Fruit fly (Drosophila melanogaster): ENCODE results near the gene CG42834.

CG42834 gene

DNA sequence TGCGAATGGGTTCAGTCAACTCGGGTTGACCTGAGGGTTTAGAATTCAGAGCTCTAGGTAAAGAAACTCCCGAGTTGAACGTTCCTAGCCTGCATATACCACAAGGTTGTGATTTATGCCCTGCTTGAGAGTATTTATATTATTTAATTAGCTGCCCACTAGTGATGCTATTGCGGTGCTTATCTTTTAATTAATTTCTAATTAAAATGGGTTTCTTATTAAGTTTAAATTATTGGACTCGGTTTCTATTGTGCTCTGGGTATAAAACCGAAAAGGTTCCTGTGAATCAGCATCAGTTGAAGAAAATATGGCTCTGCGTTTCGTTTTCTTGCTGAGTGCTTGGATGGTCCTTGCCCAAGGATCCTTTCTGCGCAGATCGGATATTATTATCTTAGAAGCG is 3.1 kb upstream of the CG42834 start, which contains the start of gene CG5866:
Gene CG5866 (plus strand): TSS at position 301 of the 400 bp plus-strand sequence.
- TF ChIP-seq psq (optimal IDR thresholded peaks at IDR 0.05) (no peak), pan (optimal IDR thresholded peaks at IDR 0.05) (no peak), usp (GFP tag; optimal IDR thresholded peaks at IDR 0.05) (no peak), Dll (optimal IDR thresholded peaks at IDR 0.05) (no peak), CG8478 (optimal IDR thresholded peaks at IDR 0.05) (no peak), EcR (GFP tag; optimal IDR thresholded peaks at IDR 0.05) (no peak)

dm6 chr3R:17417167-17417566 is 1.4 kb upstream of the CG42834 start, which contains the start of gene CG33333:
Gene CG33333 (plus strand): TSS chr3R:17417467.
- TF ChIP-seq Dll (optimal IDR thresholded peaks at IDR 0.05) (no peak), CG8478 (optimal IDR thresholded peaks at IDR 0.05) (no peak), psq (optimal IDR thresholded peaks at IDR 0.05) (no peak), EcR (GFP tag; optimal IDR thresholded peaks at IDR 0.05) (no peak), pan (optimal IDR thresholded peaks at IDR 0.05) (no peak), usp (GFP tag; optimal IDR thresholded peaks at IDR 0.05) (no peak)

- TF ChIP-seq psq (optimal IDR thresholded peaks at IDR 0.05) (no peak), Dll (optimal IDR thresholded peaks at IDR 0.05) (no peak), usp (GFP tag; optimal IDR thresholded peaks at IDR 0.05) (no peak), pan (optimal IDR thresholded peaks at IDR 0.05) (no peak), CG8478 (optimal IDR thresholded peaks at IDR 0.05) (no peak), EcR (GFP tag; optimal IDR thresholded peaks at IDR 0.05) (no peak)
These were observed 1.8 kb downstream of the CG42834 start, which contains the start of gene CG42835 for dm6 chr3R:17420338-17420737. Gene CG42835 (plus strand): TSS chr3R:17420638.

DNA sequence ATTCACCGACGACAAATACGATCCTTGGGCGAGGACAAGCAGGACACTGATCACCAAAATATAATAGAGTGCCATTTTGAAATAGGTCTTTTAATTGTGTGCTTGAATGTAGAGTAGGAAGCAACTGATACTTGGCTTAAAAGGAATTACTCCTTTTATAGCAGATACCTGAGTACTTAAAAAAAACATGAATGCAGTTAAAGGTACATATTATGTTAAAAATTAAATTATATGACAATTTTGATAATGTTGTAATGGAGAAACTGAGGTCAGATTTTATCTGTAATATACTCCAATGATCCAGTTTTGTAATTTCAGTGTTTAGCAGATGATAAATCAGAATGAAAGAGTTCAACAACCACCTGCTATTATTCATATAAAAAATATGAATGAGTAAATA is 3.5 kb downstream of the CG42834 start, which contains the start of gene CG14332:
Gene CG14332 (minus strand): TSS at position 101 of the 400 bp plus-strand sequence.
- TF ChIP-seq CG8478 (optimal IDR thresholded peaks at IDR 0.05) (no peak), EcR (GFP tag; optimal IDR thresholded peaks at IDR 0.05) (no peak), pan (optimal IDR thresholded peaks at IDR 0.05) (no peak)

DNA sequence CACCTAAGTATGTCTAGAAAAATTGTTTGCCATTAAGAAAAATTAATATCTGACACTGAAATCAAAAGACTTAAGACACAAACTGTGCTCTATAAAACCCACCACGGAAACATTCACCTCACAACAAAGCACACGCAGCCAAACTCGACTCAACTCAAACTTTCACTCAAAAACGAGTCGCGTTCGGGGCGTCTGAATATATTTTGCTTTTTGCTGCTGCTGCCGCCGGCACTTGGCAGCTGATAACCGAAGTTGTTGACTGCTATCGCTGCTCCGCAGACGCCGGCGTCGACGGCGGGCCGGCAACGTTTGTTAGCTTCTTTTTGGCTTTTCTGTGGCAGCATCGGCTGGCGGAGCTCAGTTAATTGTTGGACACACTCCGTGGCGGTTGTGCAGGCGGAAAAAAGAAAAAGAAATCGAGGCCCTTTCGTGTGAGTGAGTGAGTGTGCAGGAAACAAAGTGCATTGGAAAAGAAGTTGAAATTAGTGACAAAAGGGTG is 6.9 kb downstream of the CG42834 start, which contains the start of gene cysu:
Gene cysu (plus strand): TSS at position 352 of the 499 bp plus-strand sequence.
- no peak for TF ChIP-seq pan (optimal IDR thresholded peaks at IDR 0.05)
- no peak for TF ChIP-seq psq (optimal IDR thresholded peaks at IDR 0.05)
- TF ChIP-seq CG8478 (optimal IDR thresholded peaks at IDR 0.05), result no peak
- no peak for TF ChIP-seq Dll (optimal IDR thresholded peaks at IDR 0.05)
- TF ChIP-seq EcR (GFP tag; optimal IDR thresholded peaks at IDR 0.05), result no peak
- no peak for TF ChIP-seq usp (GFP tag; optimal IDR thresholded peaks at IDR 0.05)

dm6 chr3R:17426265-17426664 is 7.7 kb downstream of the CG42834 start:
- no peak for TF ChIP-seq psq (optimal IDR thresholded peaks at IDR 0.05)
- TF ChIP-seq Dll (optimal IDR thresholded peaks at IDR 0.05), result no peak
- TF ChIP-seq CG8478 (optimal IDR thresholded peaks at IDR 0.05), result no peak
- TF ChIP-seq usp (GFP tag; optimal IDR thresholded peaks at IDR 0.05), result no peak
- TF ChIP-seq EcR (GFP tag; optimal IDR thresholded peaks at IDR 0.05), result no peak
- no peak for TF ChIP-seq pan (optimal IDR thresholded peaks at IDR 0.05)

DNA sequence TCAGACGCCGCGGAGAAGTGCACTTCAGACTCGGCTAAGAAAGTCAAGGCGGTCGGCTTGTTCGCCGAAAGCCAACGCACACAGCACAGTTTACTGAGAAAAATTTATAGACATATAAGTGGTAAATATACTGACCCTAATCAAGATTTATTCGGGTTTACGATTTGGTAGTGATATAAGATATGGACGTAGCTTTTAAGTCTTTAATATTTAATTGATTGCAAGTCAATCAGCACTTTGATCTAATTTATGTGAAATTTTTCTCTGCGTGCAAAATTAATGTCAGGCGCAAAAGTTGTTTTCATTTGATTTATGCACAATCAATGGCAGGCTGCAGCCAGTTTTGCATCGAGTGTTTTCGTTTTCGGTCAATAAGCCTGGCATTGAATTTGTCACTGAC is 11.9 kb downstream of the CG42834 start:
- TF ChIP-seq pan (optimal IDR thresholded peaks at IDR 0.05) (no peak), CG8478 (optimal IDR thresholded peaks at IDR 0.05) (no peak), EcR (GFP tag; optimal IDR thresholded peaks at IDR 0.05) (no peak), usp (GFP tag; optimal IDR thresholded peaks at IDR 0.05) (no peak), psq (optimal IDR thresholded peaks at IDR 0.05) (no peak), Dll (optimal IDR thresholded peaks at IDR 0.05) (no peak)

DNA sequence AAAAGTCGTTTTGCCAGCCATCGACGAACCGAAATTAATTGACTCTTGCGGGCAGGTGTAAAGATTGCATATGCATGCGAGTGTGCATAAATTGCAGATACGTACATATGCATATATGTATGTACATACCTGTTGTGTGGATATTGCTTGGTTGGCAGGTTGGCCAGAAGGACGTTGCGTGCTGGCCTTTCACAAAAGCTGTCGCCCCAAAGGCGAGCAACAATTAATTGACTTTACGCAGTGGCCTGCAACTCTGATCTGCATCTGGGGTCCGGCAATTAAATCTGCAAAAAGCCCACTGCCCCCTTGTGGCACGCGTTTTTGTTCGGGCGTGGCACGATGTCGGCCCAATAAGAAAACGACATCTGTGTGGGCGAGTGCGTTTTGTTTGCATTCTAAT is 14.6 kb downstream of the CG42834 start:
- TF ChIP-seq Dll (optimal IDR thresholded peaks at IDR 0.05), result no peak

DNA sequence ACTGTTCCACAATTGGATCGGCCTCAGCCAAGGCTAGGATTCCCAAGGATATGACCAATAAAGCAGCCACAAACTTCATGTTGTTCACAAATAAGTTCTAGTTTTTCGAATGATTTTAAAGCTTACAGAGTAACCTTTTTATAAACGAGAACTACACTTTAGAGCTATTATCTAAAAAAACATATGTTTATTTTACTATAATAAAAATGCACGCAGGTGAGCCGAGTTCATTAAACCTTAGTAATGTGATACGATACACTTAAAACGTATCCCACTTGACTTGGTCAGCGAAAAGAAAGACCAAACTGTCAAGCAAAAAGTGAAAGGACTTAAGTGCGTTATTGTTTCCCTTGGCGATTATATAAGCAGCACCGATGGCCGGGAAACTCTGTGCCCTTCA is 15.8 kb downstream of the CG42834 start, which contains the start of gene CG44090:
Gene CG44090 (minus strand): TSS at position 101 of the 400 bp plus-strand sequence.
- TF ChIP-seq CG8478 (optimal IDR thresholded peaks at IDR 0.05) (no peak), usp (GFP tag; optimal IDR thresholded peaks at IDR 0.05) (no peak), EcR (GFP tag; optimal IDR thresholded peaks at IDR 0.05) (no peak), pan (optimal IDR thresholded peaks at IDR 0.05) (no peak), psq (optimal IDR thresholded peaks at IDR 0.05) (no peak), Dll (optimal IDR thresholded peaks at IDR 0.05) (no peak)

DNA sequence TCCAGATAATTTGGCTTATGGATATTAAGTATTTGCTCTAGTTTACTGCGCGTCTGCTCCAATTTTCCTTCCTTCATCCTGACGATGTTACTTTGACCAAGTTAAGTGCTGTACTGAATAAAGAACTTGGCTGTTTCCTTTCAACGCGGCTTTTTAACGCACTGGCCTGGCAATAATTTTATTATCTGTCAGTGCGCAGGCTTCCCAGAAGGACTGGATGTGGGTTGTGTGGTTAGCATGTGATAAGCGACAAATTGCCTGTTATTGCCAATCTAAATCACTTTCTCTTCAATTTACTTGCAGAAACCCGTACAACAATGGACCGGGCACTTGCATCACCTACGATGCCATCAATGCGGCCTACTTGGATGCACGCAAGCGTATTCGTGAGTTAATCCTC is 22.1 kb downstream of the CG42834 start, which contains the start of gene CG14331:
Gene CG14331 (minus strand): TSS at position 101 of the 400 bp plus-strand sequence.
- TF ChIP-seq EcR (GFP tag; optimal IDR thresholded peaks at IDR 0.05), result no peak
- no peak for TF ChIP-seq Dll (optimal IDR thresholded peaks at IDR 0.05)
- TF ChIP-seq CG8478 (optimal IDR thresholded peaks at IDR 0.05), result no peak
- no peak for TF ChIP-seq usp (GFP tag; optimal IDR thresholded peaks at IDR 0.05)
- TF ChIP-seq psq (optimal IDR thresholded peaks at IDR 0.05), result no peak
- TF ChIP-seq pan (optimal IDR thresholded peaks at IDR 0.05), result no peak

- no peak for TF ChIP-seq psq (optimal IDR thresholded peaks at IDR 0.05)
- no peak for TF ChIP-seq Dll (optimal IDR thresholded peaks at IDR 0.05)
- no peak for TF ChIP-seq usp (GFP tag; optimal IDR thresholded peaks at IDR 0.05)
- no peak for TF ChIP-seq CG8478 (optimal IDR thresholded peaks at IDR 0.05)
- no peak for TF ChIP-seq pan (optimal IDR thresholded peaks at IDR 0.05)
- no peak for TF ChIP-seq EcR (GFP tag; optimal IDR thresholded peaks at IDR 0.05)
These were observed 29.1 kb downstream of the CG42834 start for dm6 chr3R:17447615-17448014.

DNA sequence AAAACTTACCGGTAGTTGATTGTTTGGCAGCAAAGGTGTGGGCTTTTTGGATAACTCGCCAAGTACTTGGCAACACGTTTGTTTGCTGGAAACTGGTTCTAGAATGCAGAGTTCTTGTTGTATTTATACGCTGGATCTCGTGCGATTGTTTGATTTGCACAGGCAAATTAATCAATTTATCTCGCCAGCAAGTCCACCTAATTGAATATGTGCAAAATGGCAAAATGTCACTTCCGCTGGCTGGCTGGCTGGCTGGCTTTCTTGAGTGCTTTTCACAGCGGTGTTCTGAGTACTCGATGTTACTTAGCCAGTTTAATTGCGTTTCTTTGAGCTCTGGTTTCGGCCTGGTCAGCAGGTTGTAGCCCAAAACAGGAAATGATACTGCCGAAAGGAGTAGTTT is 30.2 kb downstream of the CG42834 start, which contains the start of gene Eh:
Gene Eh (minus strand): TSS at position 101 of the 400 bp plus-strand sequence.
- TF ChIP-seq pan (optimal IDR thresholded peaks at IDR 0.05), result no peak
- no peak for TF ChIP-seq EcR (GFP tag; optimal IDR thresholded peaks at IDR 0.05)
- no peak for TF ChIP-seq usp (GFP tag; optimal IDR thresholded peaks at IDR 0.05)
- no peak for TF ChIP-seq psq (optimal IDR thresholded peaks at IDR 0.05)
- no peak for TF ChIP-seq Dll (optimal IDR thresholded peaks at IDR 0.05)
- no peak for TF ChIP-seq CG8478 (optimal IDR thresholded peaks at IDR 0.05)

DNA sequence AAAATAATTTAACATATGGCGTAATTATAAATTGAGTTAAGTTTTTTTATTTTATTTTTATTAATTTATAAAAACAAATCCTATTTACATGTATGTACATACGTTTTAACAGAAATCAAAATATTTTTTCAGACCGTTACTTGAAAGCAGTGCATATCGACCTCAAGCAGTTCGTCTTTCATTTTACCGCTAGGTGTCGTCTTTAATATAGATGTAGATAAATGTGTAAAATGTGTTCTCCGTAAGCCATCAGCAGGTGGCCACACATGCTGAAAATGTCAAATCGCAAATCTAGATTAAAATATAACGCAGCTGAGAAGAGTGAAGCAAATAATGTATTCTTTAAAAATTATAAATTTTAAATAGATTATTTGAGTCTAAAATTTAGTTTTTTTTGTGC is 30.8 kb downstream of the CG42834 start:
- TF ChIP-seq Dll (optimal IDR thresholded peaks at IDR 0.05), result no peak
- no peak for TF ChIP-seq psq (optimal IDR thresholded peaks at IDR 0.05)
- TF ChIP-seq CG8478 (optimal IDR thresholded peaks at IDR 0.05), result no peak

All from whole organism.